Worm (Caenorhabditis elegans) whole organism, L4/young adult: ENCODE measurements around the gene fntb-1.

Experiments
- dao-5 ChIP-seq: sonication (generic microtip); optimal IDR thresholded peaks from 2 replicates; lab custom pipeline; 2016; ENCODE audit warnings: missing genotype, missing genetic modification characterization, moderate library complexity, missing compliant biosample characterization
- him-1 ChIP-seq: sonication (generic microtip); optimal IDR thresholded peaks from 2 replicates; lab custom pipeline; 2016; ENCODE audit warnings: missing genotype, missing genetic modification reagents, missing genetic modification characterization, missing compliant biosample characterization

DNA sequence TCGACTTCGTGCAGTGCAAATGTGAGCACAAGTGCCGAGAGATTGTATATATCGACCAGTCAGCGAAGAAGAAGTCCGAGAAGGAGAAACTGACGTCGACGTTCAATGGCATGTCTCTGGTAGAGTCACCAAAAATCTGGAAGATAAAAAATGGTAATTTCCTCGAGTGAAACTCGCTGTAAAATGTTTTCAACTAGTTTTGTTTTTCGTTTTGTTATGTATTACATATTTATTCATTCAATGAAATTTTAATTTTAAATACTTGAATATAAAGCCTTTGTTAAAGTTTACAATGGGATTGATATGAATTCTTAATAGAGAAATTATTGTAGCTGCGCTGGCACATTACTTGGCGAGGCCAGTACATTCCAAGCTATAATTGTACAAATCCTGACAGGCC, 27.6 kb upstream of the fntb-1 start:
- TF ChIP-seq him-1 (tag; lab: Kevin White, UChicago): no peak
- no peak for TF ChIP-seq dao-5 (tag; lab: Kevin White, UChicago)
